Fruit fly (Drosophila melanogaster) whole organism, pupa: ENCODE measurements around the gene emc.

Source experiments
- CG10348 ChIP-seq: fragments of 200-800 bp; sonication (Bioruptor generic); IDR thresholded peaks from 2 replicates; pipeline ENCODE4 v1.3.6; 2022; ENCODE audit warnings: missing biosample characterization, missing genetic modification characterization
- CG12605 ChIP-seq: fragments of 200-800 bp; sonication (Bioruptor generic); IDR thresholded peaks from 2 replicates; pipeline ENCODE4 v1.3.6; 2022; ENCODE audit warnings: missing biosample characterization, missing genetic modification characterization
- CG13204 ChIP-seq: fragments of 200-800 bp; sonication (Bioruptor generic); optimal IDR thresholded peaks from 2 replicates; lab custom pipeline; 2018; ENCODE audit warnings: missing biosample characterization, mild to moderate bottlenecking, missing genetic modification characterization, moderate library complexity
- CG14655 ChIP-seq: fragments of 200-800 bp; sonication (Bioruptor generic); optimal IDR thresholded peaks from 3 replicates; lab custom pipeline; 2017; ENCODE audit warnings: mild to moderate bottlenecking, missing biosample characterization, missing genetic modification reagents, missing genetic modification characterization
- CG15710 ChIP-seq: fragments of 200-800 bp; sonication (Bioruptor generic); optimal IDR thresholded peaks from 2 replicates; lab custom pipeline; 2018; ENCODE audit warnings: missing biosample characterization, mild to moderate bottlenecking, missing genetic modification characterization, moderate library complexity
- CG17806 ChIP-seq: fragments of 200-800 bp; sonication (Bioruptor generic); optimal IDR thresholded peaks from 2 replicates; lab custom pipeline; 2018; ENCODE audit warnings: missing biosample characterization, mild to moderate bottlenecking, missing genetic modification characterization, moderate library complexity
- CG32121 ChIP-seq: fragments of 200-800 bp; sonication (Bioruptor generic); IDR thresholded peaks from 2 replicates; pipeline ENCODE4 v1.3.6; 2022; ENCODE audit warnings: missing biosample characterization, missing genetic modification characterization
- CG34367 ChIP-seq: fragments of 200-800 bp; sonication (Bioruptor generic); optimal IDR thresholded peaks from 2 replicates; lab custom pipeline; 2018; ENCODE audit warnings: missing biosample characterization, mild to moderate bottlenecking, missing genetic modification characterization
- CG4496 ChIP-seq: fragments of 200-800 bp; sonication (Bioruptor generic); IDR thresholded peaks from 3 replicates; pipeline ENCODE4 v1.3.6; 2022; ENCODE audit warnings: missing biosample characterization, missing genetic modification characterization
- CG8159 ChIP-seq: fragments of 200-800 bp; sonication (Bioruptor generic); optimal IDR thresholded peaks from 3 replicates; lab custom pipeline; 2018; ENCODE audit warnings: missing biosample characterization, mild to moderate bottlenecking, missing genetic modification characterization, moderate library complexity
- CG8301 ChIP-seq: fragments of 200-800 bp; sonication (Bioruptor generic); optimal IDR thresholded peaks from 2 replicates; lab custom pipeline; 2018; ENCODE audit warnings: missing biosample characterization, mild to moderate bottlenecking, missing genetic modification characterization
- CG9948 ChIP-seq: fragments of 200-800 bp; sonication (Bioruptor generic); optimal IDR thresholded peaks from 2 replicates; lab custom pipeline; 2018; ENCODE audit warnings: missing biosample characterization, mild to moderate bottlenecking, missing genetic modification characterization, moderate library complexity
- D1 ChIP-seq: fragments of 200-800 bp; sonication (Bioruptor generic); optimal IDR thresholded peaks from 2 replicates; lab custom pipeline; 2018; ENCODE audit warnings: missing biosample characterization, mild to moderate bottlenecking, missing genetic modification characterization, moderate library complexity
- EcR ChIP-seq: fragments of 200-800 bp; sonication (Bioruptor generic); optimal IDR thresholded peaks from 3 replicates; lab custom pipeline; 2019; ENCODE audit warnings: missing biosample characterization, missing genetic modification characterization, mild to moderate bottlenecking, moderate library complexity, missing genetic modification reagents
- Ets98B ChIP-seq: fragments of 200-800 bp; sonication (Bioruptor generic); IDR thresholded peaks from 2 replicates; pipeline ENCODE4 v1.3.6; 2022; ENCODE audit warnings: missing biosample characterization, missing genetic modification characterization
- Pif1A ChIP-seq: fragments of 200-800 bp; sonication (Bioruptor generic); optimal IDR thresholded peaks from 3 replicates; lab custom pipeline; 2016; ENCODE audit warnings: missing biosample characterization, missing genetic modification characterization
- Pif1B ChIP-seq: fragments of 200-800 bp; sonication (Bioruptor generic); optimal IDR thresholded peaks from 3 replicates; lab custom pipeline; 2016; ENCODE audit warnings: missing biosample characterization, missing genetic modification characterization
- Snoo ChIP-seq: fragments of 200-800 bp; sonication (Bioruptor generic); optimal IDR thresholded peaks from 3 replicates; lab custom pipeline; 2017; ENCODE audit warnings: missing biosample characterization, mild to moderate bottlenecking, missing genetic modification characterization, inconsistent platforms
- fd96Ca ChIP-seq: fragments of 200-800 bp; sonication (Bioruptor generic); IDR thresholded peaks from 3 replicates; pipeline ENCODE4 v1.3.6; 2022; ENCODE audit warnings: missing biosample characterization, missing genetic modification characterization
- gl ChIP-seq: fragments of 200-800 bp; sonication (Bioruptor generic); optimal IDR thresholded peaks from 2 replicates; lab custom pipeline; 2018; ENCODE audit warnings: missing biosample characterization, mild to moderate bottlenecking, missing genetic modification characterization
- rn ChIP-seq: fragments of 200-800 bp; sonication (Bioruptor generic); IDR thresholded peaks from 2 replicates; pipeline ENCODE4 v1.3.6; 2022; ENCODE audit warnings: missing biosample characterization, missing genetic modification characterization

emc gene

dm6 chr3L:735315-735714, 13.9 kb upstream of the emc start:
- TF ChIP-seq Pif1B (GFP tag; lab: Kevin White, UChicago) = no peak
- no peak for TF ChIP-seq Ets98B
- TF ChIP-seq CG32121 = no peak
- no peak for TF ChIP-seq CG12605 (GFP tag; lab: Robert Waterston, UW)
- no peak for TF ChIP-seq CG14655
- TF ChIP-seq CG13204 = no peak
- TF ChIP-seq CG34367 (tag; lab: Kevin White, UChicago) = no peak
- no peak for TF ChIP-seq CG9948 (tag; lab: Kevin White, UChicago)
- no peak for TF ChIP-seq CG10348 (GFP tag; lab: Robert Waterston, UW)
- no peak for TF ChIP-seq fd96Ca (GFP tag; lab: Robert Waterston, UW)
- no peak for TF ChIP-seq CG17806 (tag; lab: Kevin White, UChicago)
- no peak for TF ChIP-seq gl (tag; lab: Kevin White, UChicago)
- no peak for TF ChIP-seq EcR (GFP tag; lab: Kevin White, UChicago)
- TF ChIP-seq CG4496 (GFP tag; lab: Robert Waterston, UW) = no peak

DNA sequence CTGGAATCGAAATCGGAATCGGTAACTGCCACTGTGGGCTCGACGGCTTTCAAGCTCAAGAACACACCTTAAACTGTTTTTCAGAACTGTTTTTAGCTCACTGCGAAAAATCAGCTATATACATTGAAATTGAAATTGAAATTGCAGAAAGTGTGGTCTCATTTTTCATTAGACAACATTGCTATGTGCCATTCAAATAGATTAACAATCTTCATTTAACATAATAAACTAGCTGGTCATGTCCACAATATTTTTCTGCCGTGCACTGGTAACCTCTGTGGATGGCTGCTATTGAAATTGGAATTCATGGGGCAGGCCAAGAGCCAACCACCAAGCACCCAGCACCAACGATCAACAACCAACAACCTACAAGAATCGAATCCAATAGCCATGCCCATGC, 13.3 kb upstream of the emc start:
- TF ChIP-seq CG17806 (tag; lab: Kevin White, UChicago) = peak; percentile 82
- no peak for TF ChIP-seq CG10348 (GFP tag; lab: Robert Waterston, UW)
- TF ChIP-seq Snoo (tag; lab: Kevin White, UChicago) = peak; percentile 54
- TF ChIP-seq gl (tag; lab: Kevin White, UChicago) = peak; percentile 42
- TF ChIP-seq Pif1B (GFP tag; lab: Kevin White, UChicago) = peak; percentile 50
- 0 out of 3 replicates have a peak, but pooled peaks have one; percentile 43 for TF ChIP-seq fd96Ca (GFP tag; lab: Robert Waterston, UW)
- TF ChIP-seq Ets98B = peak; percentile 45; the same call in 1 of the 2 replicates
- peak; percentile 61; the same call in 1 of the 2 replicates for TF ChIP-seq CG32121
- peak; percentile 64 for TF ChIP-seq CG4496 (GFP tag; lab: Robert Waterston, UW)
- no peak for TF ChIP-seq EcR (GFP tag; lab: Kevin White, UChicago)
- 0 out of 2 replicates have a peak, but pooled peaks have one; percentile 20 for TF ChIP-seq rn
- TF ChIP-seq CG13204 = no peak
- peak; percentile 49 for TF ChIP-seq D1 (tag; lab: Kevin White, UChicago)
- TF ChIP-seq CG8159 = peak; percentile 84
- TF ChIP-seq CG8301 (tag; lab: Kevin White, UChicago) = peak; percentile 47
- peak; percentile 78 for TF ChIP-seq CG15710 (tag; lab: Kevin White, UChicago)
- TF ChIP-seq CG12605 (GFP tag; lab: Robert Waterston, UW) = peak; percentile 41
- TF ChIP-seq CG9948 (tag; lab: Kevin White, UChicago) = peak; percentile 76
- TF ChIP-seq CG34367 (tag; lab: Kevin White, UChicago) = peak; percentile 75
- TF ChIP-seq CG14655 = peak; percentile 68
- peak; percentile 57 for TF ChIP-seq Pif1A (GFP tag; lab: Kevin White, UChicago)
- TF ChIP-seq, all 21 proteins: peak for 18

dm6 chr3L:736542-737166, 12.5 kb upstream of the emc start:
- peak; percentile 73 for TF ChIP-seq CG13204
- peak; percentile 94 for TF ChIP-seq EcR (GFP tag; lab: Kevin White, UChicago)
- no peak for TF ChIP-seq CG8159
- no peak for TF ChIP-seq CG34367 (tag; lab: Kevin White, UChicago)
- no peak for TF ChIP-seq Ets98B
- TF ChIP-seq Pif1B (GFP tag; lab: Kevin White, UChicago) = no peak

DNA sequence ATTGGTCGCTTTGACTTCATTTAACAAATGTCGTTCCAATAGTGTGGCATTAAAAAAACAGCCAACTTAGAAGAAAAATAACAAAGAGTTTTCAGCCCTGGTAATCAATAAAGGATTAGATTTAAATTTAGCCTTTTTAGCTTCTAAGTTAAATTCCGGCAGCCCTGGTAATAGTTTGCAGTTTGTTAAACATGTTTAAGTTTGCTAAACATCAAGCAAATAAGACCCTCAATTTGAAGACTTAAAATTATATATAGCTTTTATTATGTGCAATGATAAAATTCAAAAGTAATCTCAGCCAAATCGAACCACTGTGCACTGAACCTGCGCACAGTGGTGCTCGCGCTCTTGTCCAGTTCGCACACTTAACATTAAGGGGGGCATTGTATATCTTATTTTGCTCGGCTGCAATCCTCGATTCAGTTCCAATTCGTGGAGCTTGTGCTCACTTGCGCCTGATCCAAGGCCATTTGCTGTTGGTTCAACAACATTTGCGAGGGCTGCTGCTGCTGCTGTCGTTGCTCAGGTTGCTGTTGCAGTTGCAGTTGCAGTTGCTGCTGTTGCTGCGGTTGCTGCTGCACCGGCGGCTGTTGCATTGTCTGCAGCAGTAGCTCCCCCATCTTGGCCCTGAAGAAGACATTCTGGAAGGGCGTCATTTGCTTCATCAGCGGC, 11.6 kb upstream of the emc start:
- TF ChIP-seq rn (no peak), CG17806 (tag; lab: Kevin White, UChicago) (peak; percentile 44), fd96Ca (GFP tag; lab: Robert Waterston, UW) (no peak), CG9948 (tag; lab: Kevin White, UChicago) (no peak), Pif1B (GFP tag; lab: Kevin White, UChicago) (peak; percentile 31), Pif1A (GFP tag; lab: Kevin White, UChicago) (peak; percentile 31), gl (tag; lab: Kevin White, UChicago) (no peak), CG14655 (peak; percentile 25), D1 (tag; lab: Kevin White, UChicago) (no peak), EcR (GFP tag; lab: Kevin White, UChicago) (peak; percentile 79), CG34367 (tag; lab: Kevin White, UChicago) (no peak), CG13204 (peak; percentile 34), Snoo (tag; lab: Kevin White, UChicago) (no peak), CG8159 (peak; percentile 55), Ets98B (no peak), CG8301 (tag; lab: Kevin White, UChicago) (no peak), CG12605 (GFP tag; lab: Robert Waterston, UW) (no peak), CG32121 (no peak), CG10348 (GFP tag; lab: Robert Waterston, UW) (no peak), CG4496 (GFP tag; lab: Robert Waterston, UW) (no peak), CG15710 (tag; lab: Kevin White, UChicago) (peak; percentile 33)

- TF ChIP-seq CG10348 (GFP tag; lab: Robert Waterston, UW) (peak; percentile 75), Pif1B (GFP tag; lab: Kevin White, UChicago) (peak; percentile 95), CG17806 (tag; lab: Kevin White, UChicago) (peak; percentile 97), fd96Ca (GFP tag; lab: Robert Waterston, UW) (peak; percentile 92), CG4496 (GFP tag; lab: Robert Waterston, UW) (peak; percentile 95), CG8159 (peak; percentile 98), gl (tag; lab: Kevin White, UChicago) (peak; percentile 85), CG15710 (tag; lab: Kevin White, UChicago) (peak; percentile 98), rn (peak; percentile 93), EcR (GFP tag; lab: Kevin White, UChicago) (peak; percentile 87), Ets98B (peak; percentile 94), CG9948 (tag; lab: Kevin White, UChicago) (peak; percentile 96), D1 (tag; lab: Kevin White, UChicago) (peak; percentile 93), CG34367 (tag; lab: Kevin White, UChicago) (peak; percentile 94), Snoo (tag; lab: Kevin White, UChicago) (peak; percentile 96), CG32121 (peak; percentile 96), CG13204 (peak; percentile 94), CG14655 (peak; percentile 95), CG12605 (GFP tag; lab: Robert Waterston, UW) (peak; percentile 95), CG8301 (tag; lab: Kevin White, UChicago) (peak; percentile 94), Pif1A (GFP tag; lab: Kevin White, UChicago) (peak; percentile 95)
Measured at dm6 chr3L:738523-739356, 10.5 kb upstream of the emc start.
